Worm (Caenorhabditis elegans) whole organism, L4 larva: ENCODE measurements around the gene acs-1.

Source experiments
- fkh-10 ChIP-seq: fragments of 150-350 bp; optimal IDR thresholded peaks from 2 replicates; lab custom pipeline; 2014; ENCODE audit warnings: missing biosample characterization, missing genetic modification reagents, missing genetic modification characterization
- lin-15B ChIP-seq: fragments of 150-350 bp; sonication (generic microtip); optimal IDR thresholded peaks from 3 replicates; lab custom pipeline; 2014; ENCODE audit warnings: missing biosample characterization, missing genetic modification characterization
- nhr-11 ChIP-seq: fragments of 150-350 bp; optimal IDR thresholded peaks from 2 replicates; lab custom pipeline; 2014; ENCODE audit warnings: missing biosample characterization, missing genetic modification characterization

ce11 chrV:6520385-6521080 lies 4.3 kb upstream of the acs-1 start, which contains the start of the genes F46E10.2 and F46E10.18:
- no peak for TF ChIP-seq lin-15B (tag; lab: Kevin White, UChicago)
- no peak for TF ChIP-seq nhr-11 (tag; lab: Kevin White, UChicago)
- no peak for TF ChIP-seq fkh-10 (GFP tag; lab: Kevin White, UChicago)
